Fruit fly (Drosophila melanogaster) whole organism, embryonic: Measurements from ENCODE around the gene scyl.
A peak's percentile ranks its signal among the peaks of the same experiment; 100 is the strongest.

Experiments used
- Antp ChIP-seq: fragments of 200-800 bp; sonication (Bioruptor generic); optimal IDR thresholded peaks from 3 replicates; lab custom pipeline; 2016; ENCODE audit warnings: missing biosample characterization, missing genetic modification characterization
- CG10543 ChIP-seq: fragments of 200-800 bp; sonication (Bioruptor generic); optimal IDR thresholded peaks from 3 replicates; lab custom pipeline; 2017; ENCODE audit warnings: missing biosample characterization, mild to moderate bottlenecking, missing genetic modification characterization, moderate library complexity
- CG12769 ChIP-seq: fragments of 200-800 bp; sonication (Bioruptor generic); optimal IDR thresholded peaks from 2 replicates; lab custom pipeline; 2019; ENCODE audit warnings: missing biosample characterization, mild to moderate bottlenecking, missing genetic modification characterization, moderate library complexity
- CG12942 ChIP-seq: fragments of 200-800 bp; sonication (Bioruptor generic); optimal IDR thresholded peaks from 3 replicates; lab custom pipeline; 2016; ENCODE audit warnings: missing biosample characterization, missing genetic modification characterization
- CG13287 ChIP-seq: fragments of 200-800 bp; sonication (Bioruptor generic); IDR thresholded peaks from 2 replicates; pipeline ENCODE4 v1.3.6; 2022; ENCODE audit warnings: missing biosample characterization, missing genetic modification characterization; ENCODE audit not compliant: partially characterized antibody
- CG16813 ChIP-seq: fragments of 200-800 bp; sonication (Bioruptor generic); IDR thresholded peaks from 3 replicates; pipeline ENCODE4 v1.3.6; 2022; ENCODE audit warnings: missing biosample characterization, missing genetic modification characterization; ENCODE audit not compliant: partially characterized antibody
- CG17328 ChIP-seq: fragments of 200-800 bp; sonication (Bioruptor generic); IDR thresholded peaks from 2 replicates; pipeline ENCODE4 v1.3.6; 2022; ENCODE audit warnings: missing biosample characterization, missing genetic modification characterization
- CG17385 ChIP-seq: fragments of 200-800 bp; sonication (Bioruptor generic); optimal IDR thresholded peaks from 3 replicates; lab custom pipeline; 2018; ENCODE audit warnings: missing biosample characterization, mild to moderate bottlenecking, missing genetic modification characterization
- CG2120 ChIP-seq: fragments of 200-800 bp; sonication (Bioruptor generic); optimal IDR thresholded peaks from 3 replicates; lab custom pipeline; 2016; ENCODE audit warnings: missing biosample characterization, missing genetic modification characterization
- CG2202 ChIP-seq: fragments of 200-800 bp; sonication (Bioruptor generic); optimal IDR thresholded peaks from 2 replicates; lab custom pipeline; 2018; ENCODE audit warnings: missing biosample characterization, mild to moderate bottlenecking, missing genetic modification characterization
- CG42726 ChIP-seq: fragments of 200-800 bp; sonication (Bioruptor generic); IDR thresholded peaks from 2 replicates; pipeline ENCODE4 v1.3.6; 2022; ENCODE audit warnings: missing biosample characterization, missing genetic modification characterization; ENCODE audit not compliant: partially characterized antibody
- CG4282 ChIP-seq: fragments of 200-800 bp; sonication (Bioruptor generic); optimal IDR thresholded peaks from 2 replicates; lab custom pipeline; 2016; ENCODE audit warnings: missing biosample characterization, missing genetic modification characterization
- CG5180 ChIP-seq: fragments of 200-800 bp; sonication (Bioruptor generic); optimal IDR thresholded peaks from 3 replicates; lab custom pipeline; 2017; ENCODE audit warnings: missing biosample characterization, missing genetic modification characterization, mild to moderate bottlenecking, moderate library complexity, missing genetic modification reagents
- CG6813 ChIP-seq: fragments of 200-800 bp; sonication (Bioruptor generic); optimal IDR thresholded peaks from 2 replicates; lab custom pipeline; 2017; ENCODE audit warnings: missing biosample characterization, missing genetic modification characterization, mild to moderate bottlenecking, moderate library complexity, missing genetic modification reagents
- CG8924 ChIP-seq: fragments of 200-800 bp; optimal IDR thresholded peaks from 3 replicates; lab custom pipeline; 2019; ENCODE audit warnings: missing biosample characterization, mild to moderate bottlenecking, missing genetic modification characterization, moderate library complexity
- CHES-1-like ChIP-seq: fragments of 200-800 bp; sonication (Bioruptor generic); optimal IDR thresholded peaks from 2 replicates; lab custom pipeline; 2016; ENCODE audit warnings: missing biosample characterization, missing genetic modification characterization
- Doc2 ChIP-seq: fragments of 200-800 bp; sonication (Bioruptor generic); IDR thresholded peaks from 2 replicates; pipeline ENCODE4 v1.3.6; 2022; ENCODE audit warnings: missing biosample characterization, missing genetic modification characterization
- Dref ChIP-seq: fragments of 200-800 bp; sonication (Bioruptor generic); IDR thresholded peaks from 2 replicates; pipeline ENCODE4 v1.3.6; 2022; ENCODE audit warnings: missing biosample characterization, missing genetic modification characterization
- Gsc ChIP-seq: fragments of 200-800 bp; sonication (Bioruptor generic); IDR thresholded peaks from 2 replicates; pipeline ENCODE4 v1.3.6; 2022; ENCODE audit warnings: missing biosample characterization, missing genetic modification characterization
- Gug ChIP-seq: fragments of 200-800 bp; sonication (Bioruptor generic); IDR thresholded peaks from 4 replicates; pipeline ENCODE4 v1.3.6; 2022; ENCODE audit warnings: missing biosample characterization, missing genetic modification characterization
- HHEX ChIP-seq: fragments of 200-800 bp; sonication (Bioruptor generic); optimal IDR thresholded peaks from 3 replicates; lab custom pipeline; 2017; ENCODE audit warnings: missing biosample characterization, mild to moderate bottlenecking, missing genetic modification characterization, missing genetic modification reagents
- HLHmδ ChIP-seq: fragments of 200-800 bp; sonication (Bioruptor generic); optimal IDR thresholded peaks from 2 replicates; lab custom pipeline; 2018; ENCODE audit warnings: missing biosample characterization, mild to moderate bottlenecking, missing genetic modification characterization, moderate library complexity
- Hmr ChIP-seq: fragments of 200-800 bp; sonication (Bioruptor generic); optimal IDR thresholded peaks from 3 replicates; lab custom pipeline; 2017; ENCODE audit warnings: mild to moderate bottlenecking, missing biosample characterization, missing genetic modification reagents, missing genetic modification characterization
- Hmx ChIP-seq: fragments of 200-800 bp; sonication (Bioruptor generic); optimal IDR thresholded peaks from 2 replicates; lab custom pipeline; 2016; ENCODE audit warnings: missing biosample characterization, missing genetic modification characterization
- Nf-YA ChIP-seq: fragments of 200-800 bp; sonication (Bioruptor generic); IDR thresholded peaks from 2 replicates; pipeline ENCODE4 v1.3.6; 2022; ENCODE audit warnings: missing biosample characterization, missing genetic modification characterization
- Ssrp ChIP-seq: fragments of 200-800 bp; sonication (Bioruptor generic); optimal IDR thresholded peaks from 2 replicates; lab custom pipeline; 2018; ENCODE audit warnings: missing biosample characterization, mild to moderate bottlenecking, missing genetic modification characterization, moderate library complexity
- Taf1 ChIP-seq: fragments of 200-800 bp; sonication (Bioruptor generic); IDR thresholded peaks from 2 replicates; pipeline ENCODE4 v1.3.6; 2022; ENCODE audit warnings: missing biosample characterization, missing genetic modification characterization
- Trl ChIP-seq, 3 experiments: fragments of >200 bp in 2 of 3; fragments of 200-800 bp in 1 of 3; sonication (Bioruptor generic) in 1 of 3; optimal IDR thresholded peaks; 2 replicates in 1 of 3; 3 replicates in 2 of 3; lab custom pipeline; 2016 to 2017; ENCODE audit warnings: missing biosample characterization in 1 of 3, missing genetic modification characterization in 1 of 3
- Vsx1 ChIP-seq: fragments of 200-800 bp; sonication (Bioruptor generic); optimal IDR thresholded peaks from 2 replicates; lab custom pipeline; 2017; ENCODE audit warnings: missing biosample characterization, mild to moderate bottlenecking, missing genetic modification characterization, missing genetic modification reagents
- Xbp1 ChIP-seq: fragments of 200-800 bp; sonication (Bioruptor generic); optimal IDR thresholded peaks from 3 replicates; lab custom pipeline; 2016; ENCODE audit warnings: missing biosample characterization, mild to moderate bottlenecking, missing genetic modification characterization
- ap ChIP-seq: fragments of 200-800 bp; sonication (Bioruptor generic); IDR thresholded peaks from 2 replicates; pipeline ENCODE4 v1.3.6; 2022; ENCODE audit warnings: missing biosample characterization, missing genetic modification characterization
- bab2 ChIP-seq: fragments of 200-800 bp; sonication (Bioruptor generic); optimal IDR thresholded peaks from 2 replicates; lab custom pipeline; 2016; ENCODE audit warnings: missing biosample characterization, missing genetic modification characterization
- bbx ChIP-seq: fragments of 200-800 bp; sonication (Bioruptor generic); IDR thresholded peaks from 2 replicates; pipeline ENCODE4 v1.3.6; 2022; ENCODE audit warnings: missing biosample characterization, missing genetic modification characterization; ENCODE audit not compliant: partially characterized antibody
- bcd ChIP-seq: fragments of 200-800 bp; sonication (Bioruptor generic); optimal IDR thresholded peaks from 2 replicates; lab custom pipeline; 2017; ENCODE audit warnings: missing biosample characterization, mild to moderate bottlenecking, missing genetic modification characterization
- dmrt99B ChIP-seq: fragments of 200-800 bp; sonication (Bioruptor generic); optimal IDR thresholded peaks from 2 replicates; lab custom pipeline; 2018; ENCODE audit warnings: missing biosample characterization, mild to moderate bottlenecking, missing genetic modification characterization, moderate library complexity
- fru ChIP-seq: fragments of >200 bp; optimal IDR thresholded peaks from 2 replicates; lab custom pipeline; 2017
- gsb ChIP-seq: fragments of 200-800 bp; sonication (Bioruptor generic); IDR thresholded peaks from 2 replicates; pipeline ENCODE4 v1.3.6; 2022; ENCODE audit warnings: missing biosample characterization, missing genetic modification characterization
- gt ChIP-seq: fragments of 200-800 bp; sonication (Bioruptor generic); IDR thresholded peaks from 2 replicates; pipeline ENCODE4 v1.3.6; 2022; ENCODE audit warnings: missing biosample characterization, missing genetic modification characterization
- nmo ChIP-seq: fragments of 200-800 bp; sonication (Bioruptor generic); optimal IDR thresholded peaks from 2 replicates; lab custom pipeline; 2018; ENCODE audit warnings: missing biosample characterization, mild to moderate bottlenecking, missing genetic modification characterization, moderate library complexity
- pan ChIP-seq, 4 experiments: fragments of >200 bp in 3 of 4; fragments of 200-800 bp in 1 of 4; sonication (Bioruptor generic) in 1 of 4; optimal IDR thresholded peaks in 3 of 4; IDR thresholded peaks in 1 of 4; 2 replicates each; pipeline versions ENCODE4 v1.3.6 to Lab custom; 2017 to 2022; ENCODE audit warnings: missing biosample characterization in 2 of 4, missing genetic modification characterization in 2 of 4, mixed read lengths in 1 of 4
- pum ChIP-seq: fragments of 200-800 bp; sonication (Bioruptor generic); optimal IDR thresholded peaks from 2 replicates; lab custom pipeline; 2016; ENCODE audit warnings: missing biosample characterization, missing genetic modification characterization
- ranshi ChIP-seq: fragments of 200-800 bp; sonication (Bioruptor generic); IDR thresholded peaks from 2 replicates; pipeline ENCODE4 v1.3.6; 2022; ENCODE audit warnings: missing biosample characterization, missing genetic modification characterization
- sc ChIP-seq, 3 experiments: fragments of >200 bp in 2 of 3; fragments of 200-800 bp in 1 of 3; sonication (Bioruptor generic) in 1 of 3; optimal IDR thresholded peaks; 2 replicates in 2 of 3; 3 replicates in 1 of 3; lab custom pipeline; 2017; ENCODE audit warnings: mild to moderate bottlenecking in 1 of 3, missing biosample characterization in 1 of 3, missing genetic modification characterization in 1 of 3, missing genetic modification reagents in 1 of 3
- stwl ChIP-seq: fragments of 200-800 bp; sonication (Bioruptor generic); optimal IDR thresholded peaks from 3 replicates; lab custom pipeline; 2018; ENCODE audit warnings: missing biosample characterization, mild to moderate bottlenecking, missing genetic modification characterization, moderate library complexity
- sug ChIP-seq: fragments of 200-800 bp; optimal IDR thresholded peaks from 2 replicates; lab custom pipeline; 2019; ENCODE audit warnings: missing biosample characterization, mild to moderate bottlenecking, missing genetic modification characterization, moderate library complexity
- tio ChIP-seq: fragments of 200-800 bp; sonication (Bioruptor generic); optimal IDR thresholded peaks from 2 replicates; lab custom pipeline; 2017; ENCODE audit warnings: missing biosample characterization, missing genetic modification characterization, inconsistent platforms
- twi ChIP-seq: fragments of 200-800 bp; optimal IDR thresholded peaks from 2 replicates; lab custom pipeline; 2019; ENCODE audit warnings: missing biosample characterization, mild to moderate bottlenecking, missing genetic modification characterization, moderate library complexity

scyl gene

DNA sequence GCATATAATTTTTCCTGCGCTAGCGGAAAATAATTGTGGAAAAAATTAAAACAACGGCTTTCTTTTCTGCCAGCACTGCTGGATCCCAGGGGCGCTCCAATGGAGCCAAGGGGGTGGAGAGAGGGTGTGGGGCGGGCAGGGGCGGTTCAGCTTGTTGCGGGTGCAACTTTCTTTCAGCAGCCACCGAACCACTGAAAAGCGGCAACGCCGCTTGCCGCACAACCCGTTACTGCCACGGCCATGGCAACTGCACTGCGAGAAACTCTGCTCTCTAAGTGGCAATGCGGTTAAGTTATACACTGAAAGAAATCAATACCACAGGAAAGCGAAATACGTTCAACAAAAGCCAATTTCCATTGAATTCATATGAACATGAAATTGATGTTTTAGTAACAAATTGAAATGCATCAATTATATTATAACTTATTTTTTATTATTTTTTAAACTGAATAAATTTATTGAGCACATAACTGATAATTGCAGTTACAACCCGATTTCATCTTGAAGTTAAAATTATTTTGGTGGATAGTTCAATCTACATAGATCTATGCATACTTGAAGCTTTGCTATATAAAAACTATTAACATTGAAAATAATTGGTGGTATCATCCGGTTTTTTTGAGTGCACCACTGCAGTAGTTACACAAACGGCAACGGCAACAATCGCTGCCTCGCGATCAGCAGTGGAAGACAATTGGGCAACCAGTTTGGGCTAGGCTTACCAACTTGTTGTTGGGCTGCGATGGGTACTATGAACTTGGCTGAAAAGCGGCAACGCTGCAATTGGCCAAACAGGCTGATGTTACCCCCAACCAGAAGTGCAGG lies 4.3 kb downstream of the scyl start (continued):
- peak; percentile 34 for TF ChIP-seq HLHmδ (GFP tag; lab: Kevin White, UChicago)
- TF ChIP-seq gt (GFP tag; lab: Robert Waterston, UW) = no peak
- TF ChIP-seq gsb = peak; percentile 65
- peak; percentile 70 for TF ChIP-seq CG17385 (GFP tag; lab: Kevin White, UChicago)
- TF ChIP-seq Vsx1 (GFP tag; lab: Kevin White, UChicago) = peak; percentile 65
- no peak; the same call in none of the 4 replicates for TF ChIP-seq Gug (GFP tag; lab: Robert Waterston, UW)
- peak; percentile 66 for TF ChIP-seq Hmr
- TF ChIP-seq CG13287 (GFP tag; lab: Robert Waterston, UW) = no peak
- TF ChIP-seq bbx (GFP tag; lab: Robert Waterston, UW) = peak; percentile 72
- TF ChIP-seq CG2202 (tag; lab: Kevin White, UChicago) = peak; percentile 56
- no peak for TF ChIP-seq Hmx
- TF ChIP-seq pan (optimal IDR thresholded peaks at IDR 0.05; lab: Kevin White, UChicago) = no peak
- TF ChIP-seq pan (GFP tag; optimal IDR thresholded peaks at IDR 0.05 in 1 of 2, IDR thresholded peaks at IDR 0.05 in 1 of 2) = peak in 1 of 2 experiments; percentile 61
- peak; percentile 73 for TF ChIP-seq CG10543
- TF ChIP-seq ap (GFP tag; lab: Robert Waterston, UW) = peak; percentile 6; the same call in 1 of the 2 replicates
- peak; percentile 66 for TF ChIP-seq sug
- peak; percentile 28 for TF ChIP-seq CG2120 (GFP tag; lab: Kevin White, UChicago)
- TF ChIP-seq nmo (GFP tag; lab: Kevin White, UChicago) = peak; percentile 91
- TF ChIP-seq Gsc (GFP tag; lab: Robert Waterston, UW) = no peak
- TF ChIP-seq CG5180 (GFP tag; lab: Kevin White, UChicago) = peak; percentile 70
- peak; percentile 86 for TF ChIP-seq Xbp1 (GFP tag; lab: Kevin White, UChicago)
- TF ChIP-seq twi (tag; lab: Kevin White, UChicago) = peak; percentile 65
- TF ChIP-seq sc (optimal IDR thresholded peaks at IDR 0.05; lab: Kevin White, UChicago) = no peak
- TF ChIP-seq sc (GFP tag; optimal IDR thresholded peaks at IDR 0.05; lab: Kevin White, UChicago) = peak; percentile 79
- TF ChIP-seq pum = peak; percentile 8
- TF ChIP-seq fru = no peak
- TF ChIP-seq Doc2 (GFP tag; lab: Robert Waterston, UW) = no peak
- no peak for TF ChIP-seq Dref
- peak; percentile 80 for TF ChIP-seq tio (GFP tag; lab: Kevin White, UChicago)
- TF ChIP-seq Trl (optimal IDR thresholded peaks at IDR 0.05; lab: Kevin White, UChicago) = no peak
- no peak for TF ChIP-seq Trl (GFP tag; optimal IDR thresholded peaks at IDR 0.05; lab: Kevin White, UChicago)
- peak; percentile 54 for TF ChIP-seq CG17328 (GFP tag; lab: Robert Waterston, UW)
- TF ChIP-seq CG16813 = no peak
- peak; percentile 38 for TF ChIP-seq Antp (GFP tag; lab: Kevin White, UChicago)
- TF ChIP-seq ranshi (GFP tag; lab: Robert Waterston, UW) = peak; percentile 63
- TF ChIP-seq stwl (tag; lab: Kevin White, UChicago) = no peak
- no peak for TF ChIP-seq CG4282 (GFP tag; lab: Kevin White, UChicago)
- peak; percentile 64 for TF ChIP-seq CG6813 (GFP tag; lab: Kevin White, UChicago)
- no peak; the same call in none of the 2 replicates for TF ChIP-seq Nf-YA (GFP tag; lab: Robert Waterston, UW)
- TF ChIP-seq bcd = peak; percentile 80
- peak; percentile 64 for TF ChIP-seq CG12942
- peak; percentile 63 for TF ChIP-seq CG12769 (tag; lab: Kevin White, UChicago)
- peak; percentile 87 for TF ChIP-seq CG8924 (tag; lab: Kevin White, UChicago)
- TF ChIP-seq Ssrp = peak; percentile 86
- TF ChIP-seq HHEX (GFP tag; lab: Kevin White, UChicago) = peak; percentile 73
- peak; percentile 63; the same call in 1 of the 2 replicates for TF ChIP-seq Taf1 (GFP tag; lab: Robert Waterston, UW)
- TF ChIP-seq CG42726 (GFP tag; lab: Robert Waterston, UW) = peak; percentile 81; the same call in 1 of the 2 replicates
- no peak for TF ChIP-seq CHES-1-like (GFP tag; lab: Kevin White, UChicago)
- TF ChIP-seq dmrt99B = peak; percentile 88
- TF ChIP-seq bab2 = peak; percentile 26
